Worm (Caenorhabditis elegans): ENCODE measurements around the gene F07G11.4.
"Not testable (repeated sequence)": the region's sequence is repeated elsewhere in the genome, so short reads cannot be mapped to it uniquely, and the experiment has no call there.

Gene F07G11.4

ce11 chrV:7313233-7313632 is 18.1 kb upstream of the F07G11.4 start, which contains the start of gene srx-6:
Gene srx-6, minus strand, starts transcription at chrV:7313333.
- TF ChIP-seq snpc-1.3 (tag; optimal IDR thresholded peaks at IDR 0.05; ENCODE audit: insufficient read depth) (no peak), hlh-12 (tag; optimal IDR thresholded peaks at IDR 0.05) (no peak), nhr-90 (tag; optimal IDR thresholded peaks at IDR 0.05) (no peak), dpl-1 (GFP tag; optimal IDR thresholded peaks at IDR 0.05) (no peak), sdz-38 (tag; optimal IDR thresholded peaks at IDR 0.05) (no peak)

ce11 chrV:7307089-7307488 is 11.9 kb upstream of the F07G11.4 start, which contains the start of gene F07G11.1:
Gene F07G11.1, plus strand, starts transcription at chrV:7307389.
- TF ChIP-seq let-607 (tag; optimal IDR thresholded peaks at IDR 0.05) = no peak
- TF ChIP-seq hlh-12 (tag; optimal IDR thresholded peaks at IDR 0.05) = no peak
- TF ChIP-seq F49E8.2 (tag; optimal IDR thresholded peaks at IDR 0.05; ENCODE audit: insufficient read depth) = no peak
- no peak for TF ChIP-seq him-1 (tag; optimal IDR thresholded peaks at IDR 0.05)
- no peak for TF ChIP-seq zim-3 (tag; optimal IDR thresholded peaks at IDR 0.05)
- TF ChIP-seq aptf-2 (GFP tag; conservative IDR thresholded peaks at IDR 0.05) = no peak
- TF ChIP-seq Y53F4B.3 (GFP tag; IDR thresholded peaks at IDR 0.05) = no peak
- TF ChIP-seq snpc-1.3 (tag; optimal IDR thresholded peaks at IDR 0.05; ENCODE audit: insufficient read depth) = no peak
- no peak for TF ChIP-seq C17E4.6 (GFP tag; IDR thresholded peaks at IDR 0.05)

ce11 chrV:7304506-7304905 is 9.3 kb upstream of the F07G11.4 start, which contains the start of gene F07G11.2:
Gene F07G11.2, plus strand, starts transcription at chrV:7304806.
- TF ChIP-seq F52B5.7 (tag; optimal IDR thresholded peaks at IDR 0.05); ceh-91 (GFP tag; IDR thresholded peaks at IDR 0.05); nfyb-1 (GFP tag; IDR thresholded peaks at IDR 0.05): not testable (repeated sequence)

ce11 chrV:7298463-7298862 is 3.3 kb upstream of the F07G11.4 start, which contains the start of gene F07G11.3:
Gene F07G11.3, plus strand, starts transcription at chrV:7298763.
- no peak for TF ChIP-seq nfya-1 (tag; optimal IDR thresholded peaks at IDR 0.05; ENCODE audit: borderline replicate concordance, insufficient read depth)
- no peak for TF ChIP-seq K11D2.4 (GFP tag; IDR thresholded peaks at IDR 0.05)
- TF ChIP-seq lin-35 (GFP tag; optimal IDR thresholded peaks at IDR 0.05) = no peak
- TF ChIP-seq nfya-2 (GFP tag; IDR thresholded peaks at IDR 0.05) = no peak
- no peak for TF ChIP-seq lsy-27 (tag; optimal IDR thresholded peaks at IDR 0.05; ENCODE audit: borderline replicate concordance, insufficient read depth)

ce11 chrV:7297263-7297662 is 2.1 kb upstream of the F07G11.4 start, which contains the start of gene srj-32:
Gene srj-32, minus strand, starts transcription at chrV:7297363.
- no peak for TF ChIP-seq athp-1 (tag; optimal IDR thresholded peaks at IDR 0.05)
- no peak for TF ChIP-seq nhr-80 (tag; optimal IDR thresholded peaks at IDR 0.05)
- TF ChIP-seq ets-4 (GFP tag; optimal IDR thresholded peaks at IDR 0.05) = no peak
- TF ChIP-seq sdz-38 (tag; optimal IDR thresholded peaks at IDR 0.05) = no peak
- TF ChIP-seq D2030.7 (GFP tag; IDR thresholded peaks at IDR 0.05) = no peak
- no peak for TF ChIP-seq him-1 (tag; optimal IDR thresholded peaks at IDR 0.05)
- TF ChIP-seq ztf-25 (GFP tag; IDR thresholded peaks at IDR 0.05) = no peak
- TF ChIP-seq dpff-1 (tag; optimal IDR thresholded peaks at IDR 0.05) = no peak
- TF ChIP-seq hlh-26 (GFP tag; conservative IDR thresholded peaks at IDR 0.05) = no peak
- TF ChIP-seq ceh-27 (GFP tag; optimal IDR thresholded peaks at IDR 0.05) = no peak
- TF ChIP-seq madf-8 (GFP tag; conservative IDR thresholded peaks at IDR 0.05) = no peak
- TF ChIP-seq nfyb-1 (GFP tag; IDR thresholded peaks at IDR 0.05) = no peak
- no peak for TF ChIP-seq attf-5 (GFP tag; optimal IDR thresholded peaks at IDR 0.05)
- TF ChIP-seq ztf-28 (GFP tag; IDR thresholded peaks at IDR 0.05) = no peak
- TF ChIP-seq rcor-1 (GFP tag; IDR thresholded peaks at IDR 0.05) = no peak
- TF ChIP-seq lsy-27 (tag; optimal IDR thresholded peaks at IDR 0.05; ENCODE audit: borderline replicate concordance, insufficient read depth) = no peak
